Worm (Caenorhabditis elegans) whole organism, young adult: ENCODE results near the gene srsx-22.

ENCODE experiments used
- F49E8.2 ChIP-seq: sonication (generic microtip); optimal IDR thresholded peaks from 3 replicates; lab custom pipeline; 2017; ENCODE audit warnings: missing genetic modification characterization, mild to moderate bottlenecking, missing compliant biosample characterization, antibody characterized with exemption, moderate library complexity; ENCODE audit not compliant: insufficient read depth
- K11D2.4 ChIP-seq: fragments of 200-800 bp; sonication (Bioruptor generic); IDR thresholded peaks from 2 replicates; pipeline ENCODE4 v1.3.6; 2022; ENCODE audit warnings: missing genetic modification reagents, missing genetic modification characterization, missing compliant biosample characterization
- ZK185.1 ChIP-seq: sonication (generic microtip); optimal IDR thresholded peaks from 2 replicates; lab custom pipeline; 2016; ENCODE audit warnings: mild to moderate bottlenecking, missing genetic modification characterization, missing compliant biosample characterization; ENCODE audit not compliant: poor library complexity, severe bottlenecking
- ama-1 ChIP-seq, 3 experiments: fragments of 150-350 bp in 1 of 3; sonication (generic microtip) in 2 of 3; optimal IDR thresholded peaks; 2 replicates each; lab custom pipeline; 2014 to 2018; ENCODE audit warnings: missing biosample characterization in 2 of 3, missing genetic modification characterization in 2 of 3, missing genetic modification reagents in 2 of 3
- atf-7 ChIP-seq: sonication (generic microtip); optimal IDR thresholded peaks from 2 replicates; lab custom pipeline; 2017; ENCODE audit warnings: mild to moderate bottlenecking, missing genetic modification characterization, missing compliant biosample characterization
- athp-1 ChIP-seq: sonication (generic microtip); optimal IDR thresholded peaks from 2 replicates; lab custom pipeline; 2017; ENCODE audit warnings: mild to moderate bottlenecking, missing genetic modification characterization, missing compliant biosample characterization
- attf-6 ChIP-seq: fragments of 200-800 bp; sonication (Bioruptor generic); IDR thresholded peaks from 2 replicates; pipeline ENCODE4 v1.3.6; 2022; ENCODE audit warnings: missing genetic modification reagents, missing genetic modification characterization, missing compliant biosample characterization
- bed-1 ChIP-seq: fragments of 200-800 bp; sonication (Bioruptor generic); IDR thresholded peaks from 2 replicates; pipeline ENCODE4 v1.3.6; 2022; ENCODE audit warnings: missing genetic modification reagents, missing genetic modification characterization, missing compliant biosample characterization
- ccch-3 ChIP-seq: fragments of 200-800 bp; sonication (Bioruptor generic); optimal IDR thresholded peaks from 2 replicates; lab custom pipeline; 2018; ENCODE audit warnings: mild to moderate bottlenecking, missing genetic modification characterization, missing compliant biosample characterization
- ceh-91 ChIP-seq: fragments of 200-800 bp; sonication (Bioruptor generic); IDR thresholded peaks from 2 replicates; pipeline ENCODE4 v1.3.6; 2022; ENCODE audit warnings: missing genetic modification reagents, missing genetic modification characterization, missing compliant biosample characterization
- chd-7 ChIP-seq: sonication (generic microtip); optimal IDR thresholded peaks from 2 replicates; lab custom pipeline; 2016; ENCODE audit warnings: mild to moderate bottlenecking, missing genetic modification characterization, moderate library complexity, missing compliant biosample characterization
- dpff-1 ChIP-seq: sonication (generic microtip); optimal IDR thresholded peaks from 2 replicates; lab custom pipeline; 2017; ENCODE audit warnings: mild to moderate bottlenecking, missing genetic modification characterization, missing compliant biosample characterization
- dpl-1 ChIP-seq: fragments of 150-350 bp; optimal IDR thresholded peaks from 2 replicates; lab custom pipeline; 2014; ENCODE audit warnings: missing biosample characterization, missing genetic modification reagents, missing genetic modification characterization
- efl-1 ChIP-seq: fragments of 150-350 bp; optimal IDR thresholded peaks from 2 replicates; lab custom pipeline; 2014; ENCODE audit warnings: missing biosample characterization, missing genetic modification reagents, missing genetic modification characterization
- ekl-4 ChIP-seq: fragments of 200-800 bp; sonication (Bioruptor generic); IDR thresholded peaks from 2 replicates; pipeline ENCODE4 v1.3.6; 2022; ENCODE audit warnings: missing genetic modification reagents, missing genetic modification characterization, missing compliant biosample characterization
- ets-4 ChIP-seq: fragments of 200-800 bp; sonication (Bioruptor generic); optimal IDR thresholded peaks from 2 replicates; lab custom pipeline; 2018; ENCODE audit warnings: mild to moderate bottlenecking, missing genetic modification characterization, missing compliant biosample characterization
- fkh-3 ChIP-seq: sonication (generic microtip); optimal IDR thresholded peaks from 2 replicates; lab custom pipeline; 2016; ENCODE audit warnings: mild to moderate bottlenecking, missing genetic modification characterization, missing compliant biosample characterization
- him-1 ChIP-seq: sonication (generic microtip); optimal IDR thresholded peaks from 2 replicates; lab custom pipeline; 2016; ENCODE audit warnings: missing genotype, missing genetic modification reagents, missing genetic modification characterization, missing compliant biosample characterization
- hlh-26 ChIP-seq: fragments of 200-800 bp; sonication (Bioruptor generic); conservative IDR thresholded peaks from 2 replicates; pipeline ENCODE4 v1.3.6; 2022; ENCODE audit warnings: missing genetic modification reagents, missing genetic modification characterization, missing compliant biosample characterization
- let-526 ChIP-seq: fragments of 200-800 bp; sonication (Bioruptor generic); IDR thresholded peaks from 2 replicates; pipeline ENCODE4 v1.3.6; 2022; ENCODE audit warnings: missing genetic modification reagents, missing genetic modification characterization, missing compliant biosample characterization
- lin-35 ChIP-seq, 3 experiments: fragments of 150-350 bp in 2 of 3; sonication (generic microtip) in 1 of 3; optimal IDR thresholded peaks; 2 replicates each; lab custom pipeline; 2014 to 2018; ENCODE audit warnings: missing biosample characterization in 3 of 3, missing genetic modification characterization in 3 of 3, missing genetic modification reagents in 3 of 3
- lin-40 ChIP-seq: sonication (generic microtip); optimal IDR thresholded peaks from 2 replicates; lab custom pipeline; 2016; ENCODE audit warnings: missing genetic modification characterization, mild to moderate bottlenecking, missing compliant biosample characterization, missing genotype, missing genetic modification reagents
- lir-1 ChIP-seq: fragments of 200-800 bp; sonication (Bioruptor generic); conservative IDR thresholded peaks from 2 replicates; pipeline ENCODE4 v1.3.6; 2022; ENCODE audit warnings: missing genetic modification reagents, missing genetic modification characterization, missing compliant biosample characterization
- lsl-1 ChIP-seq: fragments of 200-800 bp; sonication (Bioruptor generic); optimal IDR thresholded peaks from 2 replicates; lab custom pipeline; 2018; ENCODE audit warnings: mild to moderate bottlenecking, missing genetic modification characterization, moderate library complexity, missing compliant biosample characterization
- mes-4 ChIP-seq: sonication (generic microtip); optimal IDR thresholded peaks from 2 replicates; lab custom pipeline; 2016; ENCODE audit warnings: missing genotype, missing genetic modification characterization, missing compliant biosample characterization
- mxl-1 ChIP-seq: sonication (generic microtip); optimal IDR thresholded peaks from 2 replicates; lab custom pipeline; 2016; ENCODE audit warnings: missing genetic modification characterization, missing compliant biosample characterization
- nfya-1 ChIP-seq: sonication (generic microtip); optimal IDR thresholded peaks from 2 replicates; lab custom pipeline; 2017; ENCODE audit warnings: antibody characterized with exemption, missing compliant biosample characterization, missing genetic modification characterization, borderline replicate concordance; ENCODE audit not compliant: insufficient read depth
- nfya-2 ChIP-seq: fragments of 200-800 bp; sonication (Bioruptor generic); IDR thresholded peaks from 2 replicates; pipeline ENCODE4 v1.3.6; 2022; ENCODE audit warnings: missing genetic modification reagents, missing genetic modification characterization, missing compliant biosample characterization
- nhr-120 ChIP-seq: fragments of 200-800 bp; sonication (Bioruptor generic); IDR thresholded peaks from 2 replicates; pipeline ENCODE4 v1.3.6; 2022; ENCODE audit warnings: missing genetic modification characterization, missing compliant biosample characterization
- nhr-179 ChIP-seq: sonication (generic microtip); optimal IDR thresholded peaks from 2 replicates; lab custom pipeline; 2016; ENCODE audit warnings: mild to moderate bottlenecking, missing genetic modification characterization, missing compliant biosample characterization
- nhr-80 ChIP-seq: sonication (generic microtip); optimal IDR thresholded peaks from 2 replicates; lab custom pipeline; 2016; ENCODE audit warnings: missing genetic modification characterization, missing compliant biosample characterization
- sdz-38 ChIP-seq: sonication (generic microtip); optimal IDR thresholded peaks from 2 replicates; lab custom pipeline; 2016; ENCODE audit warnings: missing genotype, missing genetic modification characterization, missing compliant biosample characterization
- snpc-1.1 ChIP-seq: sonication (generic microtip); optimal IDR thresholded peaks from 2 replicates; lab custom pipeline; 2017; ENCODE audit warnings: missing genetic modification characterization, mild to moderate bottlenecking, missing compliant biosample characterization, antibody characterized with exemption, moderate library complexity, missing genotype, missing genetic modification reagents; ENCODE audit not compliant: insufficient read depth
- snpc-1.3 ChIP-seq: sonication (generic microtip); optimal IDR thresholded peaks from 2 replicates; lab custom pipeline; 2017; ENCODE audit warnings: missing genetic modification characterization, mild to moderate bottlenecking, missing compliant biosample characterization, antibody characterized with exemption, moderate library complexity, missing genotype, missing genetic modification reagents; ENCODE audit not compliant: insufficient read depth
- snpc-3.4 ChIP-seq: sonication (generic microtip); optimal IDR thresholded peaks from 2 replicates; lab custom pipeline; 2017; ENCODE audit warnings: missing genetic modification characterization, mild to moderate bottlenecking, missing compliant biosample characterization, antibody characterized with exemption, moderate library complexity, missing genotype, missing genetic modification reagents
- somi-1 ChIP-seq: fragments of 200-800 bp; sonication (Bioruptor generic); optimal IDR thresholded peaks from 2 replicates; lab custom pipeline; 2018; ENCODE audit warnings: mild to moderate bottlenecking, missing genetic modification characterization, missing compliant biosample characterization
- tbx-9 ChIP-seq: sonication (generic microtip); optimal IDR thresholded peaks from 2 replicates; lab custom pipeline; 2016; ENCODE audit warnings: borderline replicate concordance, missing genetic modification characterization, inconsistent platforms, missing compliant biosample characterization
- xnd-1 ChIP-seq: sonication (generic microtip); optimal IDR thresholded peaks from 2 replicates; lab custom pipeline; 2016; ENCODE audit warnings: missing genotype, missing genetic modification reagents, missing genetic modification characterization, missing compliant biosample characterization
- zfh-2 ChIP-seq: fragments of 200-800 bp; sonication (Bioruptor generic); conservative IDR thresholded peaks from 2 replicates; pipeline ENCODE4 v1.3.6; 2022; ENCODE audit warnings: missing genetic modification reagents, missing genetic modification characterization, missing compliant biosample characterization
- ztf-22 ChIP-seq: fragments of 200-800 bp; sonication (Bioruptor generic); optimal IDR thresholded peaks from 2 replicates; lab custom pipeline; 2018; ENCODE audit warnings: mild to moderate bottlenecking, missing genetic modification characterization, moderate library complexity, missing compliant biosample characterization
- ztf-26 ChIP-seq: sonication (generic microtip); optimal IDR thresholded peaks from 2 replicates; lab custom pipeline; 2017; ENCODE audit warnings: missing genetic modification characterization, missing compliant biosample characterization
- ztf-3 ChIP-seq: fragments of 200-800 bp; sonication (Bioruptor generic); optimal IDR thresholded peaks from 2 replicates; lab custom pipeline; 2018; ENCODE audit warnings: mild to moderate bottlenecking, missing genetic modification characterization, missing compliant biosample characterization

The srsx-22 gene

ce11 chrV:8359113-8359564 lies 7.7 kb downstream of the srsx-22 start, which contains the start of gene mpdu-1 (continued):
- TF ChIP-seq lir-1 (GFP tag; lab: Robert Waterston, UW) (no peak), nhr-120 (no peak), F49E8.2 (tag; lab: Kevin White, UChicago) (no peak), ets-4 (GFP tag; lab: Kevin White, UChicago) (no peak), ztf-26 (tag; lab: Kevin White, UChicago) (no peak), dpff-1 (tag; lab: Kevin White, UChicago) (no peak), somi-1 (GFP tag; lab: Kevin White, UChicago) (no peak), dpl-1 (GFP tag; lab: Kevin White, UChicago) (peak; percentile 28), lsl-1 (GFP tag; lab: Kevin White, UChicago) (peak; percentile 42), ekl-4 (no peak), snpc-1.1 (tag; lab: Kevin White, UChicago) (peak; percentile 57), nfya-1 (tag; lab: Kevin White, UChicago) (no peak), fkh-3 (tag; lab: Kevin White, UChicago) (no peak), tbx-9 (tag; lab: Kevin White, UChicago) (no peak), mxl-1 (tag; lab: Kevin White, UChicago) (no peak), ceh-91 (GFP tag; lab: Robert Waterston, UW) (no peak), K11D2.4 (GFP tag; lab: Robert Waterston, UW) (no peak), sdz-38 (no peak), athp-1 (tag; lab: Kevin White, UChicago) (no peak), ZK185.1 (peak; percentile 12), hlh-26 (no peak), nfya-2 (GFP tag; lab: Robert Waterston, UW) (no peak), ztf-3 (GFP tag; lab: Kevin White, UChicago) (no peak), ama-1 (optimal IDR thresholded peaks at IDR 0.05; lab: Kevin White, UChicago) (no peak), ama-1 (GFP tag; optimal IDR thresholded peaks at IDR 0.05; lab: Kevin White, UChicago) (no peak), him-1 (tag; lab: Kevin White, UChicago) (peak; percentile 21), xnd-1 (peak; percentile 29), atf-7 (tag; lab: Kevin White, UChicago) (no peak), lin-40 (tag; lab: Kevin White, UChicago) (peak; percentile 67), nhr-80 (tag; lab: Kevin White, UChicago) (peak; percentile 67), chd-7 (tag; lab: Kevin White, UChicago) (no peak), snpc-1.3 (tag; lab: Kevin White, UChicago) (peak; percentile 20), snpc-3.4 (tag; lab: Kevin White, UChicago) (peak; percentile 52), attf-6 (GFP tag; lab: Robert Waterston, UW) (no peak), efl-1 (GFP tag; lab: Kevin White, UChicago) (peak; percentile 26), bed-1 (GFP tag; lab: Robert Waterston, UW) (no peak), mes-4 (tag; lab: Kevin White, UChicago) (no peak), ztf-22 (GFP tag; lab: Kevin White, UChicago) (no peak), lin-35 (GFP tag; optimal IDR thresholded peaks at IDR 0.05; lab: Kevin White, UChicago) (no peak), nhr-179 (no peak), zfh-2 (GFP tag; lab: Robert Waterston, UW) (no peak), ccch-3 (GFP tag; lab: Kevin White, UChicago) (no peak), let-526 (GFP tag; lab: Robert Waterston, UW) (no peak)
